Fruit fly (Drosophila melanogaster): ENCODE measurements around the gene CkIalpha.
A peak's percentile ranks its signal among the peaks of the same experiment; 100 is the strongest.

CkIalpha gene

DNA sequence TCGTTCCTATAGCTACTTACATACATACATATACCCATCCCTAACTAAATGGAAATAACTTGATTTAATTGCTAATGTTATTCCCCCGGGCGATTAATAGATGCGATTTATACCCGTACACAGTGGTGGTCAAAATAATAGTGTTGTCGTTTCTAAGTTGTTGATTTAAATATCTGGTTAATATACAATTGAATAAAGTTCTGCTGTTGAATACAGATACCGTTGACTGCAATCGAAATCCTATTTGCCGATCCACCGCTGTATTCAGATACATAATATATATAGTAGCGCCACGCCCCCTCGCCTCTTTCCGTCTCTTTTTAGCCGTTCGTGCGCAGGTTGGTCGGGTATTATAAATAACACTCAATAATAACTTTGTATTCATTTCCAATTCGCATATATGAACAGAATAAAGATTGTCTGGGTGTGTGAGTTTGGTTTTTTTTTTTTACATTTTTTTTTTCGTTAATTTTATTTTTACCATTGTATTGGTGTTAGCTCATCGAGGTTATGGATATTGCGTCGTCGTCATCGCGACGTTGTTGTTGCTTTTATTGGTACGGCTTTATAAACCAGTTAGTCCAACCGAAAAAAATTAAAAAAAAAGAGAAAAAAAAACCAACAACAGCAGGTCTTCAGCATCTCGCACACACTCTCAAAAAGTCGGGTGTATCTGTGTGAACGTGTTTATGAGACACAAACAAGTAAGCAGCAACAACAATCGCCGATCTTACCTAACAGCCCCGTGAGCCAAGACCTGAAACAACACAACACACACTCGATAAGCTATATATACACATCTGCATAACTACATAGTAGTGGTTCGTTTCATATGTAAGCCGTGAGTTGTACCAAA lies 19.1 kb downstream of the CkIalpha start (continued):
- TF ChIP-seq MBD-R2 (GFP tag; IDR thresholded peaks at IDR 0.05) (0 out of 2 replicates have a peak, but pooled peaks have one; percentile 10), CG32532 (GFP tag; IDR thresholded peaks at IDR 0.05) (peak; percentile 56), odd (GFP tag; optimal IDR thresholded peaks at IDR 0.05) (no peak), CG12744 (GFP tag; optimal IDR thresholded peaks at IDR 0.05) (no peak), CG17328 (GFP tag; IDR thresholded peaks at IDR 0.05) (no peak), gro (GFP tag; optimal IDR thresholded peaks at IDR 0.05) (peak; percentile 18), wor (GFP tag; IDR thresholded peaks at IDR 0.05) (no peak), abd-A (tag; optimal IDR thresholded peaks at IDR 0.05) (peak; percentile 49), fu2 (GFP tag; optimal IDR thresholded peaks at IDR 0.05) (no peak), Dll (GFP tag; IDR thresholded peaks at IDR 0.05; ENCODE audit: partially characterized antibody) (no peak), CG12236 (GFP tag; optimal IDR thresholded peaks at IDR 0.05) (no peak), CG8281 (tag; optimal IDR thresholded peaks at IDR 0.05) (no peak), corto (GFP tag; optimal IDR thresholded peaks at IDR 0.05) (no peak), CG2202 (tag; optimal IDR thresholded peaks at IDR 0.05) (no peak), pros (GFP tag; optimal IDR thresholded peaks at IDR 0.05) (no peak), slbo (GFP tag; IDR thresholded peaks at IDR 0.05) (0 out of 2 replicates have a peak, but pooled peaks have one; percentile 18), peb (GFP tag; IDR thresholded peaks at IDR 0.05) (no peak), nmo (GFP tag; optimal IDR thresholded peaks at IDR 0.05) (no peak), Taf1 (GFP tag; IDR thresholded peaks at IDR 0.05) (peak; percentile 49; the same call in 1 of the 2 replicates), pfk (GFP tag; optimal IDR thresholded peaks at IDR 0.05) (no peak), BtbVII (GFP tag; optimal IDR thresholded peaks at IDR 0.05) (no peak), dimm (GFP tag; IDR thresholded peaks at IDR 0.05) (no peak), Spps (tag; optimal IDR thresholded peaks at IDR 0.05) (no peak), Neu2 (GFP tag; optimal IDR thresholded peaks at IDR 0.05; ENCODE audit: borderline replicate concordance) (no peak), CG7372 (GFP tag; IDR thresholded peaks at IDR 0.05) (no peak; the same call in 1 of the 2 replicates), al (GFP tag; IDR thresholded peaks at IDR 0.05) (peak; percentile 11; the same call in 1 of the 2 replicates), CG30431 (GFP tag; optimal IDR thresholded peaks at IDR 0.05) (no peak), so (GFP tag; IDR thresholded peaks at IDR 0.05) (no peak), CG4707 (GFP tag; optimal IDR thresholded peaks at IDR 0.05) (no peak), CG2116 (GFP tag; optimal IDR thresholded peaks at IDR 0.05) (no peak), Optix (GFP tag; IDR thresholded peaks at IDR 0.05) (no peak), br (optimal IDR thresholded peaks at IDR 0.05) (no peak), CG15269 (tag; optimal IDR thresholded peaks at IDR 0.05) (peak; percentile 39), Dref (GFP tag; IDR thresholded peaks at IDR 0.05) (no peak), NK7.1 (GFP tag; optimal IDR thresholded peaks at IDR 0.05) (no peak), CG9437 (GFP tag; optimal IDR thresholded peaks at IDR 0.05) (no peak), Rfx (GFP tag; IDR thresholded peaks at IDR 0.05) (peak; percentile 62), Hmr (GFP tag; optimal IDR thresholded peaks at IDR 0.05) (peak; percentile 40), CG11723 (GFP tag; optimal IDR thresholded peaks at IDR 0.05) (no peak), dm (GFP tag; optimal IDR thresholded peaks at IDR 0.05) (no peak), fd3F (GFP tag; optimal IDR thresholded peaks at IDR 0.05) (no peak), D19B (GFP tag; optimal IDR thresholded peaks at IDR 0.05) (no peak), CG10209 (GFP tag; optimal IDR thresholded peaks at IDR 0.05) (peak; percentile 2), CG10462 (GFP tag; optimal IDR thresholded peaks at IDR 0.05) (no peak), pum (GFP tag; optimal IDR thresholded peaks at IDR 0.05) (no peak), inv (GFP tag; IDR thresholded peaks at IDR 0.05; ENCODE audit: partially characterized antibody) (no peak), tio (GFP tag; optimal IDR thresholded peaks at IDR 0.05) (no peak), CG8478 (optimal IDR thresholded peaks at IDR 0.05) (no peak), CG14441 (GFP tag; IDR thresholded peaks at IDR 0.05) (0 out of 2 replicates have a peak, but pooled peaks have one; percentile 28), Xbp1 (GFP tag; optimal IDR thresholded peaks at IDR 0.05) (no peak)

Data from whole organism, embryonic.